Worm (Caenorhabditis elegans): ENCODE measurements around the gene rle-1.

rle-1 gene

ce11 chrIII:10967010-10967409 lies 31.0 kb downstream of the rle-1 start, which contains the start of gene W05B2.2:
Gene W05B2.2, minus strand, starts transcription at chrIII:10967110.
- TF ChIP-seq tab-1 (GFP tag; IDR thresholded peaks at IDR 0.05) (no peak), ztf-29 (GFP tag; IDR thresholded peaks at IDR 0.05) (no peak), med-1 (GFP tag; optimal IDR thresholded peaks at IDR 0.05; ENCODE audit: insufficient read depth) (no peak), flt-1 (GFP tag; IDR thresholded peaks at IDR 0.05) (no peak), T22C8.4 (GFP tag; IDR thresholded peaks at IDR 0.05) (no peak), klf-2 (GFP tag; conservative IDR thresholded peaks at IDR 0.05) (no peak), ztf-23 (GFP tag; IDR thresholded peaks at IDR 0.05) (no peak), cog-1 (tag; optimal IDR thresholded peaks at IDR 0.05) (no peak), ref-1 (GFP tag; conservative IDR thresholded peaks at IDR 0.05) (no peak)

DNA sequence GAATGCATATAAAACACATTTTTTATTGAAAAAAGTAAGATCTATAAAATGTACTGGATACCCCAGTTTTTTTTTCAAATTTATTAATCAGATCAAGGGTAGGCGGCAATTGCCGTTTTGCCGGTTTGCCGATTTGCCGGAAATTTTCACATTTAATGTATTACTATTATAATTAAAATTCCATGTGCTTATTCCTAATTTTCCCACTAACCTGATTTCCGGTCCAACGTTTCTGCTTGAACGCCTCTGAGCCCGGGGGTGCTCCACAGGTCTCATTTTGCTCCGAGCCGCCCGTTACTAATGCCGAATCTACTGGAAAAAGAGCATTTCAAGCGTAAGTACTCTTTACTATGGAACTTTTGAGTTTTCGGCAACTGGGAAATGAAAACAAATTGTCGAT lies 33.6 kb downstream of the rle-1 start, which contains the start of gene dhc-4:
Gene dhc-4, plus strand, starts transcription at position 301 of the 400 bp plus-strand sequence.
- TF ChIP-seq T22C8.4 (GFP tag; IDR thresholded peaks at IDR 0.05) (no peak), cog-1 (tag; optimal IDR thresholded peaks at IDR 0.05) (no peak), ztf-29 (GFP tag; IDR thresholded peaks at IDR 0.05) (no peak), med-1 (GFP tag; optimal IDR thresholded peaks at IDR 0.05; ENCODE audit: insufficient read depth) (no peak), klf-2 (GFP tag; conservative IDR thresholded peaks at IDR 0.05) (no peak), ztf-23 (GFP tag; IDR thresholded peaks at IDR 0.05) (no peak), tab-1 (GFP tag; IDR thresholded peaks at IDR 0.05) (no peak), flt-1 (GFP tag; IDR thresholded peaks at IDR 0.05) (no peak), ref-1 (GFP tag; conservative IDR thresholded peaks at IDR 0.05) (no peak)

- TF ChIP-seq ztf-29 (GFP tag; IDR thresholded peaks at IDR 0.05) (no peak), ztf-23 (GFP tag; IDR thresholded peaks at IDR 0.05) (no peak), ref-1 (GFP tag; conservative IDR thresholded peaks at IDR 0.05) (no peak), klf-2 (GFP tag; conservative IDR thresholded peaks at IDR 0.05) (no peak), flt-1 (GFP tag; IDR thresholded peaks at IDR 0.05) (no peak), T22C8.4 (GFP tag; IDR thresholded peaks at IDR 0.05) (no peak), tab-1 (GFP tag; IDR thresholded peaks at IDR 0.05) (no peak), med-1 (GFP tag; optimal IDR thresholded peaks at IDR 0.05; ENCODE audit: insufficient read depth) (no peak)
Measured at ce11 chrIII:10976580-10976979, 40.5 kb downstream of the rle-1 start.

DNA sequence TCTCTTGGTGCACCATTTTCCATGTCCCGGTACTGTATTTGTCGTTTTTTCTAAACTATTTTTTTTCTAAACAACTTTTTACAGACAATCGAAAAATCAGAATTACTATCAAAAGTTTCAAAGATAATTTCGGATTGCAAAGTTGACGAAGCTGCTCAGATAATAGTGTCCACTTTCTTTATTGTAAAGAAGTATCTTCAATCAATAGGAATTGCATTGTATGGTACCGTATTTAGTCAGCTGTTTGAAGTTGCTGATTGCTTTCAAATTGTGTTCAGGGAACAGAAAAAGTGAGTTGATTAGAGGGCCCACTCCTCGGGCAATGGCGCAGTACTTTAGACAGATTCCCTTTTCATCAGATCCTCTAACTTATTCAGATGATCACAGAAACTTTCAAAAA lies 45.5 kb downstream of the rle-1 start:
- TF ChIP-seq tab-1 (GFP tag; IDR thresholded peaks at IDR 0.05) (no peak), ztf-29 (GFP tag; IDR thresholded peaks at IDR 0.05) (no peak), cog-1 (tag; optimal IDR thresholded peaks at IDR 0.05) (no peak), T22C8.4 (GFP tag; IDR thresholded peaks at IDR 0.05) (no peak), ztf-23 (GFP tag; IDR thresholded peaks at IDR 0.05) (no peak), ref-1 (GFP tag; conservative IDR thresholded peaks at IDR 0.05) (no peak), klf-2 (GFP tag; conservative IDR thresholded peaks at IDR 0.05) (no peak), med-1 (GFP tag; optimal IDR thresholded peaks at IDR 0.05; ENCODE audit: insufficient read depth) (no peak), flt-1 (GFP tag; IDR thresholded peaks at IDR 0.05) (no peak)

DNA sequence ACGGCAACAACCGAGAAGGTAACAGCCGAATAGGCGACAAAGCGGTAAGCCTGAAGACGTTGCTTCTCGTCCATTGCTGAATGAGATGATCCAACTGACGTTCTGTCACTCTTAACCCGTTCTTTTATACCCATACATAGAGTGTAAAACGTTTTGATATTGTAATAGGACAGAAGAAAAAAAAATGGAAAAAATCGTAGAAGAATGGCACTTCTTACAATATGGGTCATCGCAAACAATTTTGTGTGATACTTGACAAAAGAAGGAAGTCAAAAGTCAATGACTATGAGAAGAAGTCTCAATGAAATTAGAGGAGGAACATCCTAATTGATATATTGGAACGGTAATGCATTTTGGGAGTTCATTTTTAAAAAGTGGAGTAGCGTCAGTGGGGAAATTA lies 47.1 kb downstream of the rle-1 start, which contains the start of gene col-92:
Gene col-92, minus strand, starts transcription at position 101 of the 400 bp plus-strand sequence.
- TF ChIP-seq ztf-29 (GFP tag; IDR thresholded peaks at IDR 0.05) = no peak
- no peak for TF ChIP-seq flt-1 (GFP tag; IDR thresholded peaks at IDR 0.05)
- TF ChIP-seq tab-1 (GFP tag; IDR thresholded peaks at IDR 0.05) = no peak
- TF ChIP-seq T22C8.4 (GFP tag; IDR thresholded peaks at IDR 0.05) = no peak

- no peak for TF ChIP-seq flt-1 (GFP tag; IDR thresholded peaks at IDR 0.05)
- TF ChIP-seq cog-1 (tag; optimal IDR thresholded peaks at IDR 0.05) = no peak
- TF ChIP-seq ztf-29 (GFP tag; IDR thresholded peaks at IDR 0.05) = no peak
- TF ChIP-seq tab-1 (GFP tag; IDR thresholded peaks at IDR 0.05) = no peak
- TF ChIP-seq med-1 (GFP tag; optimal IDR thresholded peaks at IDR 0.05; ENCODE audit: insufficient read depth) = no peak
- no peak for TF ChIP-seq ref-1 (GFP tag; conservative IDR thresholded peaks at IDR 0.05)
- TF ChIP-seq klf-2 (GFP tag; conservative IDR thresholded peaks at IDR 0.05) = no peak
- TF ChIP-seq T22C8.4 (GFP tag; IDR thresholded peaks at IDR 0.05) = no peak
- TF ChIP-seq ztf-23 (GFP tag; IDR thresholded peaks at IDR 0.05) = no peak
Measured at ce11 chrIII:10985559-10986036, 49.6 kb downstream of the rle-1 start, which contains the start of gene col-93. Gene col-93, minus strand, starts transcription at chrIII:10985609.

DNA sequence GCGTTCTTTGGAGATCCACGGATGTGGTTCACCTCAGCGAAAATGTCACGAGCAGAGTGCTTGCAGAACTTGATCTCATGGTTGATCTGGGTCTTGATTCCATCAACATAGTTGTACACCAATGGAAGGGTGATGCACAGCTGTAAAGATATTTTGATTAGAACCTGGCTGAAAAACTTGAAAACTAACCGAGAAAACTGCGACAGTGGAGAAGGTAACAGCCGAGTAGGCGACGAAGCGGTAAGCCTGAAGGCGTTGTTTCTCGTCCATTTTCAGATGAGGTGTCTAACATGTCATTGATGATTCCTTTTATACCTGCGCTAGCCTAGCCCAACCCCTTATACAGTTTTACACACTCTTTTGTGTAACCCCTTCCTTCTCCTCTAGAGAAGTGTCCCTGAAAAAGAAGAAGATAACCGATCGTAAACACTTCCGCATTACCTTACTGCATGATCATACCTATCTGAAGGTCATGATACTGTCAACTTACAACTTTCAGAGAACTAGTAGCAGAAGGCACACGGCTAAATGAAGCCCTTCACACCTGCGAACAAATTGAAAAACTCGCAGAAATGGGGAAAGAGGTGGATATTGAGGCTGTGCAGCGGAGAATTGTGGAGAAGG lies 51.6 kb downstream of the rle-1 start, which contains the start of gene col-94:
Gene col-94, minus strand, starts transcription at position 313 of the 624 bp plus-strand sequence.
- TF ChIP-seq flt-1 (GFP tag; IDR thresholded peaks at IDR 0.05) (no peak), med-1 (GFP tag; optimal IDR thresholded peaks at IDR 0.05; ENCODE audit: insufficient read depth) (no peak), ref-1 (GFP tag; conservative IDR thresholded peaks at IDR 0.05) (no peak), T22C8.4 (GFP tag; IDR thresholded peaks at IDR 0.05) (no peak), cog-1 (tag; optimal IDR thresholded peaks at IDR 0.05) (no peak), ztf-23 (GFP tag; IDR thresholded peaks at IDR 0.05) (no peak), klf-2 (GFP tag; conservative IDR thresholded peaks at IDR 0.05) (no peak), tab-1 (GFP tag; IDR thresholded peaks at IDR 0.05) (no peak), ztf-29 (GFP tag; IDR thresholded peaks at IDR 0.05) (no peak)

ce11 chrIII:10989491-10990032 lies 53.5 kb downstream of the rle-1 start:
- TF ChIP-seq T22C8.4 (GFP tag; IDR thresholded peaks at IDR 0.05) (peak; percentile 92), flt-1 (GFP tag; IDR thresholded peaks at IDR 0.05) (peak; percentile 96), cog-1 (tag; optimal IDR thresholded peaks at IDR 0.05) (peak; percentile 96), med-1 (GFP tag; optimal IDR thresholded peaks at IDR 0.05; ENCODE audit: insufficient read depth) (peak; percentile 66), ztf-29 (GFP tag; IDR thresholded peaks at IDR 0.05) (peak; percentile 93), tab-1 (GFP tag; IDR thresholded peaks at IDR 0.05) (peak; percentile 94), ztf-23 (GFP tag; IDR thresholded peaks at IDR 0.05) (peak; percentile 97), klf-2 (GFP tag; conservative IDR thresholded peaks at IDR 0.05) (peak; percentile 96), ref-1 (GFP tag; conservative IDR thresholded peaks at IDR 0.05) (peak; percentile 91)

- TF ChIP-seq T22C8.4 (GFP tag; IDR thresholded peaks at IDR 0.05) (no peak), tab-1 (GFP tag; IDR thresholded peaks at IDR 0.05) (no peak), ztf-29 (GFP tag; IDR thresholded peaks at IDR 0.05) (no peak), flt-1 (GFP tag; IDR thresholded peaks at IDR 0.05) (no peak), klf-2 (GFP tag; conservative IDR thresholded peaks at IDR 0.05) (no peak), ref-1 (GFP tag; conservative IDR thresholded peaks at IDR 0.05) (no peak), ztf-23 (GFP tag; IDR thresholded peaks at IDR 0.05) (no peak), med-1 (GFP tag; optimal IDR thresholded peaks at IDR 0.05; ENCODE audit: insufficient read depth) (no peak), cog-1 (tag; optimal IDR thresholded peaks at IDR 0.05) (no peak)
Measured at ce11 chrIII:10994085-10994484, 58.0 kb downstream of the rle-1 start.

Measured in whole organism, midembryonic.